Fruit fly (Drosophila melanogaster) whole organism, pupa: ENCODE measurements around the gene Cp18.

Source experiments
- CG12605 ChIP-seq: fragments of 200-800 bp; sonication (Bioruptor generic); IDR thresholded peaks from 2 replicates; pipeline ENCODE4 v1.3.6; 2022; ENCODE audit warnings: missing biosample characterization, missing genetic modification characterization
- CG13204 ChIP-seq: fragments of 200-800 bp; sonication (Bioruptor generic); optimal IDR thresholded peaks from 2 replicates; lab custom pipeline; 2018; ENCODE audit warnings: missing biosample characterization, mild to moderate bottlenecking, missing genetic modification characterization, moderate library complexity
- CG14655 ChIP-seq: fragments of 200-800 bp; sonication (Bioruptor generic); optimal IDR thresholded peaks from 3 replicates; lab custom pipeline; 2017; ENCODE audit warnings: mild to moderate bottlenecking, missing biosample characterization, missing genetic modification reagents, missing genetic modification characterization
- CG15710 ChIP-seq: fragments of 200-800 bp; sonication (Bioruptor generic); optimal IDR thresholded peaks from 2 replicates; lab custom pipeline; 2018; ENCODE audit warnings: missing biosample characterization, mild to moderate bottlenecking, missing genetic modification characterization, moderate library complexity
- CG17806 ChIP-seq: fragments of 200-800 bp; sonication (Bioruptor generic); optimal IDR thresholded peaks from 2 replicates; lab custom pipeline; 2018; ENCODE audit warnings: missing biosample characterization, mild to moderate bottlenecking, missing genetic modification characterization, moderate library complexity
- CG32121 ChIP-seq: fragments of 200-800 bp; sonication (Bioruptor generic); IDR thresholded peaks from 2 replicates; pipeline ENCODE4 v1.3.6; 2022; ENCODE audit warnings: missing biosample characterization, missing genetic modification characterization
- CG34367 ChIP-seq: fragments of 200-800 bp; sonication (Bioruptor generic); optimal IDR thresholded peaks from 2 replicates; lab custom pipeline; 2018; ENCODE audit warnings: missing biosample characterization, mild to moderate bottlenecking, missing genetic modification characterization
- CG4496 ChIP-seq: fragments of 200-800 bp; sonication (Bioruptor generic); IDR thresholded peaks from 3 replicates; pipeline ENCODE4 v1.3.6; 2022; ENCODE audit warnings: missing biosample characterization, missing genetic modification characterization
- CG8159 ChIP-seq: fragments of 200-800 bp; sonication (Bioruptor generic); optimal IDR thresholded peaks from 3 replicates; lab custom pipeline; 2018; ENCODE audit warnings: missing biosample characterization, mild to moderate bottlenecking, missing genetic modification characterization, moderate library complexity
- CG8301 ChIP-seq: fragments of 200-800 bp; sonication (Bioruptor generic); optimal IDR thresholded peaks from 2 replicates; lab custom pipeline; 2018; ENCODE audit warnings: missing biosample characterization, mild to moderate bottlenecking, missing genetic modification characterization
- D1 ChIP-seq: fragments of 200-800 bp; sonication (Bioruptor generic); optimal IDR thresholded peaks from 2 replicates; lab custom pipeline; 2018; ENCODE audit warnings: missing biosample characterization, mild to moderate bottlenecking, missing genetic modification characterization, moderate library complexity
- EcR ChIP-seq: fragments of 200-800 bp; sonication (Bioruptor generic); optimal IDR thresholded peaks from 3 replicates; lab custom pipeline; 2019; ENCODE audit warnings: missing biosample characterization, missing genetic modification characterization, mild to moderate bottlenecking, moderate library complexity, missing genetic modification reagents
- Ets98B ChIP-seq: fragments of 200-800 bp; sonication (Bioruptor generic); IDR thresholded peaks from 2 replicates; pipeline ENCODE4 v1.3.6; 2022; ENCODE audit warnings: missing biosample characterization, missing genetic modification characterization
- Pif1A ChIP-seq: fragments of 200-800 bp; sonication (Bioruptor generic); optimal IDR thresholded peaks from 3 replicates; lab custom pipeline; 2016; ENCODE audit warnings: missing biosample characterization, missing genetic modification characterization
- Snoo ChIP-seq: fragments of 200-800 bp; sonication (Bioruptor generic); optimal IDR thresholded peaks from 3 replicates; lab custom pipeline; 2017; ENCODE audit warnings: missing biosample characterization, mild to moderate bottlenecking, missing genetic modification characterization, inconsistent platforms
- gl ChIP-seq: fragments of 200-800 bp; sonication (Bioruptor generic); optimal IDR thresholded peaks from 2 replicates; lab custom pipeline; 2018; ENCODE audit warnings: missing biosample characterization, mild to moderate bottlenecking, missing genetic modification characterization
- rn ChIP-seq: fragments of 200-800 bp; sonication (Bioruptor generic); IDR thresholded peaks from 2 replicates; pipeline ENCODE4 v1.3.6; 2022; ENCODE audit warnings: missing biosample characterization, missing genetic modification characterization

The Cp18 gene

DNA sequence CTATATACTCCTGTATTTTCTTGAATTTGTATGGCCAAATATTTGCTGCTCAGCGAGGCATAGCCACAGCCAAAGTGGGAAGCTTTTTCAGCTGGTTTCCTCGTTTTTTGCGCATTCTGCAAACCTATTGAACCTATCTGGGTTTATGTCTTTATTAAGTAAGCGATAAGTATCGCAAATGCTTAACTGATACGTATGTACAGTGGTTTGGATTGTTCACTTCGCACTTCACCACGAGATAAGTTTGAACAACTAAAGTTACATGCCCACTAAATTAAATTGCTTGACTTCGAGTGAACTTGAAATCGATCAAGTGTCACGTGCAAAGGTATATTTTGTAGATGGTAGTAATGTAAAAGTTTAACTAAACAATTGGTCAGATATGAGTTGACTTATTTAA, 47.1 kb downstream of the Cp18 start:
- TF ChIP-seq Snoo (no peak), CG8301 (no peak), CG34367 (tag; lab: Kevin White, UChicago) (no peak), CG14655 (no peak), CG15710 (no peak), CG12605 (no peak), Pif1A (GFP tag; lab: Kevin White, UChicago) (no peak), rn (GFP tag; lab: Robert Waterston, UW) (no peak), Ets98B (GFP tag; lab: Robert Waterston, UW) (no peak), D1 (no peak), CG17806 (tag; lab: Kevin White, UChicago) (no peak), CG4496 (GFP tag; lab: Robert Waterston, UW) (no peak), gl (no peak)

DNA sequence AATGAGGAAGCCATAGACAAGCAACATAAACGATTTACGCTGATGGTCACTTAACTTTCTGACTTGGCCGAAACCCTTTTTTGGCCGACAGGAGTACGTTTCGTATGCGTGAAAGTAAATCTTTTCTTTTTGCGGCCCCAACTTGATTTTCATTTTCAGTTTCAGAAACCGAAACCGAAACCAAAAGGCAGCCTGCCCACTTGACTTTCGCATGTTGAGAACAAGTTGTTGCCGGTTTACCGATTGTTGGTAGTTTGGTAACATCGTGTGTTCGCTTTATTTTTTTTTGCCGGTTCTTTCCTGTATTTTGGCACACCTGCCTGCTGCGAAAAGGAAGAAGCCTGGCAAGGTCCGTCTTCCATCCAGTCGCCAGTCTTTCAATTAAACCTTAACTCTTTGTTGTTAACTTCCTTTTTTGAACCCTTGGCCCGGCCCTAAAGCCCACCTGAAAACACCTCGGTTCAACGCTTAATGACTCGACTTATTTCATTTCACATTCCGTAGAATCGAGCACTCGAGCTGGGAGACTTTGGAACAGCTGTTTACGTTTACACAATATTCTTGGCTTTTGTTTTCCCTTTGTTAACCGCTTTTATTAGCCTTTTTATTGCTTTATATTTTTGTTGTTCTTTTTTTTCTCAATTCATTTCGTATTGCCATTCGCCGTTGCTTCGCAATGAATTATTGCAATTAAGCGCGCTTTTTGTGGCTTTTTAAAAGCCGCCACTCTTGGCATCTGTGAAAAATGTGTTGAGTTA, 48.6 kb downstream of the Cp18 start:
- peak; percentile 0 for TF ChIP-seq Pif1A (GFP tag; lab: Kevin White, UChicago)
- no peak for TF ChIP-seq Snoo
- TF ChIP-seq CG8301: no peak
- no peak for TF ChIP-seq CG32121
- peak; percentile 53 for TF ChIP-seq CG13204 (GFP tag; lab: Kevin White, UChicago)
- TF ChIP-seq CG15710: peak; percentile 25
- peak; percentile 58 for TF ChIP-seq gl
- peak; percentile 58 for TF ChIP-seq EcR (GFP tag; lab: Kevin White, UChicago)
- peak; percentile 37 for TF ChIP-seq CG8159 (tag; lab: Kevin White, UChicago)
- TF ChIP-seq CG34367 (tag; lab: Kevin White, UChicago): peak; percentile 11
- TF ChIP-seq CG14655: no peak
- TF ChIP-seq CG17806 (tag; lab: Kevin White, UChicago): no peak
